Worm (Caenorhabditis elegans): Measurements from ENCODE around the gene Y41C4A.21.

The Y41C4A.21 gene

ce11 chrIII:11746718-11747117, 14.6 kb downstream of the Y41C4A.21 start, which contains the start of gene mrt-2 (continued):
- peak; percentile 87 for TF ChIP-seq lin-39 (tag; optimal IDR thresholded peaks at IDR 0.05)
- TF ChIP-seq ceh-8 (GFP tag; optimal IDR thresholded peaks at IDR 0.05): peak; percentile 54
- no peak for TF ChIP-seq ets-5 (GFP tag; IDR thresholded peaks at IDR 0.05)
- TF ChIP-seq ceh-82 (tag; optimal IDR thresholded peaks at IDR 0.05): peak; percentile 18 to 68 (median 67)
- peak; percentile 64 for TF ChIP-seq vab-15 (tag; optimal IDR thresholded peaks at IDR 0.05)
- peak; percentile 14 for TF ChIP-seq nhr-77 (tag; optimal IDR thresholded peaks at IDR 0.05)
- peak; percentile 78 for TF ChIP-seq skn-1 (tag; optimal IDR thresholded peaks at IDR 0.05)
- peak; percentile 78 for TF ChIP-seq elt-2 (tag; optimal IDR thresholded peaks at IDR 0.05)
- TF ChIP-seq rnt-1 (tag; optimal IDR thresholded peaks at IDR 0.05): no peak
- TF ChIP-seq mdl-1 (tag; optimal IDR thresholded peaks at IDR 0.05): peak in 1 of 2 experiments; percentile 58
- peak; percentile 84 for TF ChIP-seq swsn-7 (tag; optimal IDR thresholded peaks at IDR 0.05)
- peak; percentile 37 for TF ChIP-seq snpc-4 (tag; optimal IDR thresholded peaks at IDR 0.05)
- no peak for TF ChIP-seq mef-2 (tag; optimal IDR thresholded peaks at IDR 0.05)
- peak; percentile 47 for TF ChIP-seq aly-2 (tag; optimal IDR thresholded peaks at IDR 0.05)
- peak; percentile 94 for TF ChIP-seq tbx-2 (tag; optimal IDR thresholded peaks at IDR 0.05)
- peak; percentile 99 for TF ChIP-seq ceh-90 (tag; optimal IDR thresholded peaks at IDR 0.05)
- TF ChIP-seq lsy-2 (tag; optimal IDR thresholded peaks at IDR 0.05): peak; percentile 86 to 88
- TF ChIP-seq pag-3 (tag; optimal IDR thresholded peaks at IDR 0.05; ENCODE audit: borderline replicate concordance, insufficient read depth): no peak
- TF ChIP-seq nhr-28 (tag; optimal IDR thresholded peaks at IDR 0.05): no peak
- TF ChIP-seq hpl-2 (GFP tag; optimal IDR thresholded peaks at IDR 0.05): no peak
- TF ChIP-seq nhr-19 (GFP tag; conservative IDR thresholded peaks at IDR 0.05): peak; percentile 90
- TF ChIP-seq nhr-20 (tag; optimal IDR thresholded peaks at IDR 0.05): peak; percentile 92
- TF ChIP-seq hlh-17 (GFP tag; optimal IDR thresholded peaks at IDR 0.05; ENCODE audit: borderline replicate concordance): no peak
- peak; percentile 95 for TF ChIP-seq pax-3 (tag; optimal IDR thresholded peaks at IDR 0.05)
- no peak for TF ChIP-seq nhr-12 (tag; optimal IDR thresholded peaks at IDR 0.05)
- no peak for TF ChIP-seq lin-14 (GFP tag; optimal IDR thresholded peaks at IDR 0.05)
- peak; percentile 23 for TF ChIP-seq fkh-10 (GFP tag; optimal IDR thresholded peaks at IDR 0.05)
- no peak for TF ChIP-seq unc-30 (tag; optimal IDR thresholded peaks at IDR 0.05)
- TF ChIP-seq unc-130 (tag; optimal IDR thresholded peaks at IDR 0.05): peak; percentile 76
- no peak for TF ChIP-seq nhr-237 (tag; optimal IDR thresholded peaks at IDR 0.05)
- peak; percentile 88 for TF ChIP-seq xbp-1 (tag; optimal IDR thresholded peaks at IDR 0.05)
- peak; percentile 54 for TF ChIP-seq F16B12.6 (tag; optimal IDR thresholded peaks at IDR 0.05)
- TF ChIP-seq lir-3 (tag; optimal IDR thresholded peaks at IDR 0.05; ENCODE audit: poor library complexity): no peak
- peak in 2 of 6 experiments; percentile 46 to 60 for TF ChIP-seq elt-3 (tag; optimal IDR thresholded peaks at IDR 0.05)
- peak; percentile 98 for TF ChIP-seq fkh-4 (tag; optimal IDR thresholded peaks at IDR 0.05; ENCODE audit: borderline replicate concordance)
- peak; percentile 34 for TF ChIP-seq jun-1 (tag; optimal IDR thresholded peaks at IDR 0.05)
- TF ChIP-seq alr-1 (tag; optimal IDR thresholded peaks at IDR 0.05; ENCODE audit: borderline replicate concordance): no peak
- peak; percentile 74 for TF ChIP-seq lin-13 (GFP tag; optimal IDR thresholded peaks at IDR 0.05)
- no peak for TF ChIP-seq nhr-76 (tag; optimal IDR thresholded peaks at IDR 0.05)
- no peak for TF ChIP-seq pqm-1 (tag; optimal IDR thresholded peaks at IDR 0.05)
- TF ChIP-seq ces-1 (GFP tag; optimal IDR thresholded peaks at IDR 0.05): no peak
- TF ChIP-seq nhr-90 (tag; optimal IDR thresholded peaks at IDR 0.05; ENCODE audit: poor library complexity): peak; percentile 97
- peak; percentile 97 to 98 for TF ChIP-seq lin-35 (GFP tag; optimal IDR thresholded peaks at IDR 0.05)
- peak; percentile 71; the same call in 1 of the 2 replicates for TF ChIP-seq ceh-88 (GFP tag; IDR thresholded peaks at IDR 0.05)
- peak; percentile 90 for TF ChIP-seq unc-98 (GFP tag; IDR thresholded peaks at IDR 0.05)
- peak; percentile 60 for TF ChIP-seq mab-9 (GFP tag; IDR thresholded peaks at IDR 0.05)
- TF ChIP-seq C04F5.9 (tag; optimal IDR thresholded peaks at IDR 0.05): peak; percentile 91
- TF ChIP-seq sup-37 (GFP tag; optimal IDR thresholded peaks at IDR 0.05): peak; percentile 14
- TF ChIP-seq nhr-71 (tag; optimal IDR thresholded peaks at IDR 0.05): peak; percentile 95
- TF ChIP-seq irx-1 (tag; optimal IDR thresholded peaks at IDR 0.05): peak; percentile 96
- peak; percentile 39 for TF ChIP-seq zip-4 (GFP tag; optimal IDR thresholded peaks at IDR 0.05)
- no peak for TF ChIP-seq zag-1 (tag; optimal IDR thresholded peaks at IDR 0.05)

Data from whole organism, L1 larva.